Worm (Caenorhabditis elegans) whole organism, midembryonic: ENCODE results near the gene fkh-9.

Experiments used
- T22C8.4 ChIP-seq: fragments of 200-800 bp; sonication (Bioruptor generic); IDR thresholded peaks from 2 replicates; pipeline ENCODE4 v1.3.6; 2022; ENCODE audit warnings: missing genetic modification characterization, missing compliant biosample characterization
- cog-1 ChIP-seq: sonication (generic microtip); optimal IDR thresholded peaks from 2 replicates; lab custom pipeline; 2016; ENCODE audit warnings: missing genetic modification characterization, missing compliant biosample characterization
- flt-1 ChIP-seq: fragments of 200-800 bp; sonication (Bioruptor generic); IDR thresholded peaks from 2 replicates; pipeline ENCODE4 v1.3.6; 2022; ENCODE audit warnings: missing genetic modification characterization, missing compliant biosample characterization
- klf-2 ChIP-seq: fragments of 200-800 bp; sonication (Bioruptor generic); conservative IDR thresholded peaks from 2 replicates; pipeline ENCODE4 v1.3.6; 2022; ENCODE audit warnings: missing genetic modification reagents, missing genetic modification characterization, missing compliant biosample characterization
- ref-1 ChIP-seq: fragments of 200-800 bp; sonication (Bioruptor generic); conservative IDR thresholded peaks from 2 replicates; pipeline ENCODE4 v1.3.6; 2022; ENCODE audit warnings: missing genetic modification reagents, missing genetic modification characterization, missing compliant biosample characterization
- tab-1 ChIP-seq: fragments of 200-800 bp; sonication (Bioruptor generic); IDR thresholded peaks from 2 replicates; pipeline ENCODE4 v1.3.6; 2022; ENCODE audit warnings: missing genetic modification characterization, missing compliant biosample characterization
- ztf-23 ChIP-seq: fragments of 200-800 bp; sonication (Bioruptor generic); IDR thresholded peaks from 2 replicates; pipeline ENCODE4 v1.3.6; 2022; ENCODE audit warnings: missing genetic modification reagents, missing genetic modification characterization, missing compliant biosample characterization
- ztf-29 ChIP-seq: fragments of 200-800 bp; sonication (Bioruptor generic); IDR thresholded peaks from 2 replicates; pipeline ENCODE4 v1.3.6; 2022; ENCODE audit warnings: missing genetic modification reagents, missing genetic modification characterization, missing compliant biosample characterization

- TF ChIP-seq flt-1 (GFP tag; lab: Robert Waterston, UW): no peak
- TF ChIP-seq ref-1 (GFP tag; lab: Robert Waterston, UW): no peak
- TF ChIP-seq T22C8.4 (GFP tag; lab: Robert Waterston, UW): no peak
- no peak for TF ChIP-seq ztf-29
- no peak for TF ChIP-seq klf-2 (GFP tag; lab: Robert Waterston, UW)
- TF ChIP-seq ztf-23 (GFP tag; lab: Robert Waterston, UW): no peak
- no peak for TF ChIP-seq tab-1
- TF ChIP-seq cog-1 (tag; lab: Kevin White, UChicago): no peak
These were observed at the start of gene fkh-9 for ce11 chrX:3826863-3827262.
